Worm (Caenorhabditis elegans): ENCODE measurements around the gene E02H9.1.

- no peak for TF ChIP-seq madf-5 (GFP tag; IDR thresholded peaks at IDR 0.05)
- no peak for TF ChIP-seq fkh-10 (GFP tag; optimal IDR thresholded peaks at IDR 0.05)
- no peak for TF ChIP-seq lin-13 (GFP tag; optimal IDR thresholded peaks at IDR 0.05)
- TF ChIP-seq unc-62 (GFP tag; optimal IDR thresholded peaks at IDR 0.05 in 1 of 2) = no peak
- TF ChIP-seq unc-62 (tag; optimal IDR thresholded peaks at IDR 0.05) = no peak
- no peak for TF ChIP-seq nhr-77 (tag; optimal IDR thresholded peaks at IDR 0.05)
Measured at ce11 chrIII:2445574-2446259, 22.6 kb upstream of the E02H9.1 start, which contains the start of the genes E02H9.7 and klo-2.
